Fruit fly (Drosophila melanogaster) Kc167 (cell line): ENCODE data around the gene Pglym87.

Source experiments
- Myc ChIP-seq: fragments of >200 bp; optimal IDR thresholded peaks from 2 replicates; lab custom pipeline; 2017; ENCODE audit warnings: missing external identifiers
- Sin3A ChIP-seq: fragments of >200 bp; optimal IDR thresholded peaks from 2 replicates; lab custom pipeline; 2018; ENCODE audit warnings: missing external identifiers
- h ChIP-seq: fragments of >200 bp; optimal IDR thresholded peaks from 3 replicates; lab custom pipeline; 2018; ENCODE audit warnings: missing external identifiers
- insv ChIP-seq: fragments of >200 bp; optimal IDR thresholded peaks from 3 replicates; lab custom pipeline; 2018; ENCODE audit warnings: missing external identifiers
- psq ChIP-seq: fragments of >200 bp; optimal IDR thresholded peaks from 2 replicates; lab custom pipeline; 2017; ENCODE audit warnings: missing external identifiers
- ttk ChIP-seq: sonication (Bioruptor generic); optimal IDR thresholded peaks from 2 replicates; lab custom pipeline; 2017; ENCODE audit warnings: missing external identifiers

The Pglym87 gene

DNA sequence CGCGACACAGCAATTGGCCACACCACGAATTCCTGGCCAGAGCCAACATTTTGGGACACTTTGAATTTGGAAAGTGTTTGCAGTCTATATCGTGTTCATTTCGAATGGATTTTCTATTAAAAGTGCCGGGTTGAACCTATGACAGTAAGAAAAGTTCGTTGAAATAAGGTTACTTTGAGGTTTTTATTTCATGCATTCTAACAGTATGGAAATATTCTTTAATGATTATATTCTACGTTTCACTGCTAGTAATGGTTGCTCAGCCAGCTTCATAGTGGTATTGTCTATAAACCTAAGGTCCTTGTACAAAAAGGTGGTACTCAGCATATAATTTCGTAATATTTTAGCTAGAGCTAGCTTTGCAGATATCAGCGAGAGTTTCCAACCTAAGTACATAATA, at the start of gene Pglym87:
Pglym87 (minus strand) TSS at position 101 of the 400 bp plus-strand sequence.
- TF ChIP-seq ttk (no peak), Myc (lab: Kevin White, UChicago) (no peak), insv (no peak), psq (lab: Kevin White, UChicago) (no peak), h (lab: Kevin White, UChicago) (no peak), Sin3A (no peak)

DNA sequence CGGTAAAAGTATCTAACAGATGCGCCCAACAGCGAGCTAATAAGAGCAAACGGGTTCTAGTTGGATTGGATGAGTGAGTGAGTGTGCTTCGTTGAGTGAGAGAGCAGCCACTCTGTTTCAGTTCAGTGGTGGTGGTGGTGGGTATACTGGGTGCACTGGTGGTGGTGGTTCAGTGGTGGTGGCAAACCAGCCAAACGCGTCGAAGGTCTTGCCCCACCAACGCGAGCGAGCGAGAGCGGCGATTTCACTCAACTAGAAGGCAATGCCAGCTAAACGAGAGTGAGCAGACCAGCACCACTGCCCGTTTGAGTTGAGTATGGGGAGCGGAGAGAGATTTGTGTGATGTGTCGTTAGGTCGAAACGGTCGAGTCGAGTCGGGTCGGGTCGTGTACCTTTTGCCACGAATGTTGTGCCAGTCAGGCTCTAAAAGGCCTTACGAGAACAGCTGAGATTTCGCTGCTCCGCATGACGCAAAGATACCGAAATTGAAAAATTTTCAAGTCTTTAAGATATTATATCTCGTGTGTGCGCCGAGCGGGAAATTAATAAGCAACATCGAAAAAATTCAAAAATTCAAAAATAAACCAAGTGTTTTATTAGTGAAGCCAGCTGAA, 48.3 kb upstream of the Pglym87 start:
- no peak for TF ChIP-seq Sin3A
- no peak for TF ChIP-seq h (lab: Kevin White, UChicago)
- TF ChIP-seq ttk = no peak
- TF ChIP-seq insv = no peak
- TF ChIP-seq Myc (lab: Kevin White, UChicago) = no peak
- no peak for TF ChIP-seq psq (lab: Kevin White, UChicago)

DNA sequence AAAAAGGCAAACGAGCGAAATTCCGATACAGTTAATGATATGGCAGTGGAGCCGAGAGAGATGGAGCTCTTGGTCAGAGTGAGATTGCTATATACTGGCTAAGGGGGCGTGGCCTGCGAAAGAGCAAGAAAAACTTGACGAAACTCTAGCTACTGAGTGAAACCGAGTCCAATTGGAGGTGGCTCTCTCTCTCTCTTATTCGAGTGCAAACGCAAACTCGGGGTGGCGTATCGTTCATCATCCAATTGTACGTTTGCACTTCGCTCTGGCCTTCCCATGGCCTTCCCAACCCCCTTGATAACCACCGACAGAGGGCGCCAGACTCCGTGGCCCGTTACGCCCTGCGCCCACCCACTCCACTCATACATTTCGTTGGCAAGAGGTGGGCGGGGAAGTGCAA, 46.5 kb upstream of the Pglym87 start:
- TF ChIP-seq h (lab: Kevin White, UChicago) (no peak), ttk (no peak), insv (no peak), Myc (lab: Kevin White, UChicago) (no peak), Sin3A (no peak), psq (lab: Kevin White, UChicago) (no peak)

DNA sequence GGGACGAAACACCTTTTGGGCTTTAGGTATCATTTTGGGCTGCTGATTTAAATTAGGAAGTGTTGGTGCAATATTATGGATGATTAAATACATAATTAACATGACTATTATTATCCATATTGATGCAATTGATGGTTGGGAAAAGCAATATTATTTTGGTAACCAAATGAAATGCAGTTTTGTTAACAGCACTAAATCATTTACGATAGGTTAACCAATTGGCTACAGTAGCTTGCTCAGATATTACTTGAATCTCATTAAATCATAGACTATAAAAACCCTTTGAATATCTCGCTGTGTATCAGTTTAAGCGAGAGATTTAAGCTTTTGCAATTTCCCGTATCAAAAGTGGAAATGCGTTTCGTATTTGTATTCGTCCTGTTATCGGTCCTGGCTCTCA, 40.3 kb upstream of the Pglym87 start, which contains the start of gene Sfp87B:
Sfp87B (plus strand) TSS at position 301 of the 400 bp plus-strand sequence.
- TF ChIP-seq psq (lab: Kevin White, UChicago) (no peak), ttk (no peak), Sin3A (no peak), h (lab: Kevin White, UChicago) (no peak), insv (no peak), Myc (lab: Kevin White, UChicago) (no peak)

DNA sequence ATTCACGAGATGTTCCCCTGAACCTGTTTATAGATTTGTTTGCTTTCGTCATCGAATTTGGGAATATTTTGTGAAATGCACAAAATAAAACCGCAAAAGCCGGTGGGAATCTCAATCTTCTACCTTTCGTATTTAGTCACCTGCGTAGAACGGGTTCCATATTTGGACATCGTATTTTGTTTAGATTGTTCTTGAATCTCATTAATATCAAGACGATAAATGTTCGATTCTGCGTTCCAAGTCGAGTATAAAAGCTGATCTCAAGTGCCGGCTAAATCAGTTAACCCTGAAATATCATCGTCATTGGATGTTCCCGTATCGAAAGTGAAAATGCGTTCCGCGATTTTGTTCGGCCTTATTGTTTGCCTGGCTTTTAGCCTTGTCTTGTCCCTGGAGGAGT, 38.1 kb upstream of the Pglym87 start, which contains the start of gene CG17738:
CG17738 (plus strand) TSS at position 301 of the 400 bp plus-strand sequence.
- TF ChIP-seq psq (lab: Kevin White, UChicago) (no peak), Sin3A (no peak), h (lab: Kevin White, UChicago) (no peak), ttk (no peak), Myc (lab: Kevin White, UChicago) (no peak), insv (no peak)

DNA sequence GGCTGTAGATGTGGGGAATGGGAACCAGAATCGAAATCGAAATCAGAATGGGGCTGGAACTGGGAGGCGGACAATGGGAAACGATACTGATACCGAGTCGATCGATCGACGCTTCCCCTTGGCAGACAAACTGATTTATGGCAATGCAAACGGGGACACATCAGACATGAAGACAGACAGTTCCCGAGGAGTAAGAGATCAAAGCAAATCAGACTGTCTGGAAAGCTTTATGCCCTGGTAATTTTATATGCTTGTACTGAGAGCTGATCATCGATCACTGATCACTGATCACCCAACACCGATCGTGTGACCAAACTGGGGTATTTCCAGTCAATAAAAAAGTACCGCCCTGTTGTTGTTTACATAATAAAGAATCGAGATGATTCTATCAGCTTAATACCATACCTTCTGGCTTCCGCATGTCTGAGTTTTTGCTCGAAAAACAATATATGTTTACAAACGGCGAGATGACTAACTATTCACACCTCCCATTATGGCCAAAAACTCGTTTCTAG, 37.4 kb upstream of the Pglym87 start:
- TF ChIP-seq Sin3A (no peak), psq (lab: Kevin White, UChicago) (no peak), insv (no peak), h (lab: Kevin White, UChicago) (no peak)

DNA sequence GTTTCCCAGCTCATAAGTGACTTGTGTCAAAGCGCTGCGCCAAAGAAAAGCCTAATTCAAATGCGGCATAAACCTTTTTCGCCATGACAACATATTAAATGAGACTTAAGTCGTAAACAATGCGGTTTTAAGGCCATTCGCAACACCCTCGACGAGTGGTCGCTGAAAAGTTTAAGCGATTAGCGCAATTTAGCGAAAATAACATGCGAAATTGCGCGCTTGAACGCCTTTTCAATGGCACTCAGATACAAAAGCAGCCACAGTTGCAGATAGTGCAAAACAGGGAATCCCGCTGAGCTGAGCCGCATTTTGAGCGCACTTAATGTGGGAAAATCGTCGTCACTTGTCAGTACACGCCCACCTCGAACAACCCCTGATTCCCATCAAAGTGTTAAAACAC, 28.1 kb upstream of the Pglym87 start, which contains the start of gene CG44038:
CG44038 (plus strand) TSS at position 301 of the 400 bp plus-strand sequence.
- TF ChIP-seq Sin3A (no peak), psq (lab: Kevin White, UChicago) (no peak), Myc (lab: Kevin White, UChicago) (no peak), insv (no peak), h (lab: Kevin White, UChicago) (no peak), ttk (no peak)

DNA sequence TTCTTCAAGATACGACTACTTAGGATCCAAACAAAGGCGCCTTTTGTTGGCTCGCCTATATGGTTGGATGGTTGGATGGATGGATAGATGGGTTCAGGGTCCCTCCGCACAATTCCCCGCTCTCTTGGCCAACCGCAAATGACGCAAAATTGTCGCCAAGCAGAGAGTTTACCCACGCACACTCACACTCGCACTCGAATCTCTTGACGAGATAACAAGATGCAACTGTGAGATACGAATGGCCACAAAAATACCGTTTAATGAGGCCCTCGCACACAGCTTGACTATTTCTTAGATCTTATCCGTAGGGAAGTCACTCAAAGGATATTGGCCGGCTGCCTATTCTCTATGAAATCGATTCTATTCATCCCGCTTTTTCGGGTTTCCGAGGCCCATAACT, 27.3 kb upstream of the Pglym87 start:
- TF ChIP-seq ttk = no peak
- TF ChIP-seq Sin3A = no peak
- no peak for TF ChIP-seq h (lab: Kevin White, UChicago)
- TF ChIP-seq Myc (lab: Kevin White, UChicago) = no peak
- TF ChIP-seq insv = no peak
- no peak for TF ChIP-seq psq (lab: Kevin White, UChicago)

DNA sequence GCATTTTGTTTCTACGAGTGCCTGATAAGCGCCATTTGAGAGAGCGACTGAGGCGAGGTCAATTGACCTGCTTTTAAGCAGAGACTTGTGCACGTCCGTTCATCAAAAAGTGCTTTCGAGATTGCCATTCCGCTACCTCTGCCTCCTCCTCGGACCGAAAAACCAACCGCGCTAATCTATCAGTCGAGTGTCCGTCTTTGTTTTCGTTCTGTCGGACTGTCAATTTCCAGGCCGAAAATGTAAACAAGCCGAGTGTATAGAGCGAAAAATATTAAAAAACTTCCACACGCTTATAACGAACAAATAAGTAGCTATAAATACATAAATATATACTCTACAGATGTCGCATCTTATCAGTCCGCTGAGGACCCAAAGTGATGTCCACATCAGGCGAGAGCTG, 26.5 kb upstream of the Pglym87 start:
- TF ChIP-seq psq (lab: Kevin White, UChicago) (no peak), insv (no peak), h (lab: Kevin White, UChicago) (no peak), Myc (lab: Kevin White, UChicago) (no peak), Sin3A (no peak), ttk (no peak)

DNA sequence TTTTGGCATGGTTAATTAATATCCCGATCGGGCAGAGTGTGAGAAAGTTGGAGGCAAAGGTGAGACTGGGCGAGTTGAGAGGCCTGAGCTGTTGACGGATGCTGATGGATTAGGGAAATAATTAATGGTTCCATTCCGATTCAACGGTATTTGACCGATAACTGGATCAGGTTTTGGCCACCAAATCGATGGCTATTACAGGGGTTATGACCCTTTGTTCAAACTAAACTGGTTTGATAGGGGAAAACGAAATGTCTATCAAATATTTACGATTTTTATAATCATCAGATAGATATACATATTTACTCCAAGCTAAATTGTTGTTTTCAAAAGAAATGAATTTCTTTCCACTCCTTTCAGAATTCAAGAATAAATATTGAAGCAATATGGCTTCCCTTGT, 25.9 kb upstream of the Pglym87 start, which contains the start of the genes CG44037 and svp:
CG44037 (plus strand) TSS at position 301 of the 400 bp plus-strand sequence.
svp (plus strand) TSS at position 301 of the 400 bp plus-strand sequence.
- TF ChIP-seq insv = no peak
- TF ChIP-seq ttk = no peak
- TF ChIP-seq Sin3A = no peak
- TF ChIP-seq psq (lab: Kevin White, UChicago) = no peak

DNA sequence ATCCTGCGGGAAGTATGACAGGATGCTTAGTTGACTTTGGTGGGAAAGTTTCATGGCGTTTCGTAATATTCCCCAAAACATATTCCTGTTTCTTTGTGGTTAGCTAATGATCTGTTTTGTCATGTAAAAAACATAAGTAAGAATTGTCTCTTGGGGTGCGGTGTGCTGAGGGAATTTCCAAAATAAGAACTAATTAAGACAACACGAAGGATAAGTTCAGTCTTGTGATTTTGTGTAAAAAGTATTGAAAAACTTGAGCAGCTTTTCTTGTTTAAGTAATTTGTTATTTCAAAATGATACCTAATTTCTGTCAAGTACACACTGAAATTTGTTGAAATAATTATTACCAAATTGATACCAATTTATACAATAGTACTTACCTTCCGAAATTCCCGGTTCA, 21.4 kb upstream of the Pglym87 start, which contains the start of gene CG3942:
CG3942 (plus strand) TSS at position 301 of the 400 bp plus-strand sequence.
- TF ChIP-seq insv (no peak), Sin3A (no peak), ttk (no peak), psq (lab: Kevin White, UChicago) (no peak), h (lab: Kevin White, UChicago) (no peak), Myc (lab: Kevin White, UChicago) (no peak)

DNA sequence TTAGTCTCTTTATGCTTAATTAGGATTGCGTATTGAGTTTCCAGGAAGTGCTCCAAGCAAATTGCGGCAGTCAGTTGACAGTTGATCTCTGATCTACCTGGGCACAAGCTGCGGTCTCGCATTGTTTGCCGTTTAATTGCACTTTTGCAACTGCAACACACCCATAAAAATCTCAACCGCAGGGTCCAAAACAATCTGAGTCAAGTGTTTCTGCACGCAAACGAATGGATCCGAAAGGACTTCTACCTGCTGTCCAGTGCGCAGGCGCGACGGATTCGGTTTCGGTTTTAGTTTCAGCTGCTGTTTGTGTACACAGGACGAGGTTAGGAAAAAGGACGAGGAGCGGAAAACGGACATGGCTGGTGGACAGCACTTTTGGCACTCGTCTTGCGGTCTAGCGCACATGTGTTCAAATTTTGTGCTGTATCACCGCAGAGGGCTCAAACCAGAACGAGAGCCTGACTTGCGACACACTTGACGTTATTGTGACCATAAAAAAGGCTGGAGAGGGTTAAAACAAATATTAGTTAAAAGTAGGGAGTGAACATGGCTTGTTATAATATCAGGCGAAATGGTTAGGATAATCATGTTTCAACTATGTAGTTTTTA, 20.0 kb upstream of the Pglym87 start:
- no peak for TF ChIP-seq Myc (lab: Kevin White, UChicago)
- TF ChIP-seq ttk = no peak
- TF ChIP-seq h (lab: Kevin White, UChicago) = no peak
- TF ChIP-seq Sin3A = no peak
- TF ChIP-seq insv = no peak
- no peak for TF ChIP-seq psq (lab: Kevin White, UChicago)

DNA sequence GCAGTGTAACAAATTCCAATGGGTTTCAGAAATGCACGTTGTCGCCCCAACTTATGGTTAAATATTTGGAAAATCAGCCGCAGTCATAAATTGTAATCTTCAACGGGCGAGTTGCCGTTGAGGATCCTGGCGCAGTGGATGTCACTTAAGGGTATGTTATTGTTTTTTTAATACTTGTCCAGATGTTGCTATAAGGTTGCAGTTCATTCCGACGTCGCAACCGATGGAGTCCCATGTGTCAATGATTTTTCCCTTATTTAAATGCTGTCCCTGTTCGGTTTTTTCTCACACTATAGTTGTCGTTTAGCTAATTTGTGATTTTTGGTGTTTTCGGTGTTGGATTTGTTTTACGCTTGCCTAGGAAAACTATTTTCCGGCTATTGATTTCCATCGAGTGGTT, 19.0 kb upstream of the Pglym87 start:
- TF ChIP-seq h (lab: Kevin White, UChicago) = no peak
- no peak for TF ChIP-seq ttk
- TF ChIP-seq psq (lab: Kevin White, UChicago) = no peak
- TF ChIP-seq Myc (lab: Kevin White, UChicago) = no peak
- no peak for TF ChIP-seq Sin3A
- TF ChIP-seq insv = no peak
